Fruit fly (Drosophila melanogaster): ENCODE results near the gene CG43739.
A peak's percentile ranks its signal among the peaks of the same experiment; 100 is the strongest.

Gene CG43739

DNA sequence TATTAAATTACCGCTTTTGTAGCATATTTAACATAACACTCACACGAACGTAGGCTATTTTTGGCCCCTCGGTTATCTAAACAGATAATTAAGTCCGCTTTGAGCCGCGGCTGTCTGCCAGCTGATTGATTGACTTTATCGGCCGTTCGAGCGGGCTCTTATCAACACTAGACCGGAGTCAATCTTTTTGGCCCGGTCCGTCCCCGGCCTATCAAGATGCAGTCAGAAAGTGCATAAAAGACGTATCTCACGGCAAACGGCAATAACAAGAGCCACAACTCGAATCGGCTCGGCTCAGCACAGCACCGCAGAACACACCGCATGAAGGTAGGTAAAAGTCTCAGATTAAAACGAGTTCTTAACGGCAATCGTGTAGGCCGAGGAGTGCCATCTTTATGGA is 46.3 kb upstream of the CG43739 start:
- TF ChIP-seq phol (tag; optimal IDR thresholded peaks at IDR 0.05) (no peak), CG10979 (tag; optimal IDR thresholded peaks at IDR 0.05) (no peak), oc (tag; optimal IDR thresholded peaks at IDR 0.05) (peak; percentile 34), nom (GFP tag; optimal IDR thresholded peaks at IDR 0.05) (peak; percentile 14), unpg (GFP tag; optimal IDR thresholded peaks at IDR 0.05) (no peak), pho (GFP tag; optimal IDR thresholded peaks at IDR 0.05) (no peak), CG2199 (GFP tag; IDR thresholded peaks at IDR 0.05) (0 out of 3 replicates have a peak, but pooled peaks have one; percentile 22), CG9727 (GFP tag; optimal IDR thresholded peaks at IDR 0.05) (no peak), zen (tag; optimal IDR thresholded peaks at IDR 0.05) (no peak), grn (GFP tag; optimal IDR thresholded peaks at IDR 0.05) (peak; percentile 87), kni (GFP tag; optimal IDR thresholded peaks at IDR 0.05) (peak; percentile 22)

DNA sequence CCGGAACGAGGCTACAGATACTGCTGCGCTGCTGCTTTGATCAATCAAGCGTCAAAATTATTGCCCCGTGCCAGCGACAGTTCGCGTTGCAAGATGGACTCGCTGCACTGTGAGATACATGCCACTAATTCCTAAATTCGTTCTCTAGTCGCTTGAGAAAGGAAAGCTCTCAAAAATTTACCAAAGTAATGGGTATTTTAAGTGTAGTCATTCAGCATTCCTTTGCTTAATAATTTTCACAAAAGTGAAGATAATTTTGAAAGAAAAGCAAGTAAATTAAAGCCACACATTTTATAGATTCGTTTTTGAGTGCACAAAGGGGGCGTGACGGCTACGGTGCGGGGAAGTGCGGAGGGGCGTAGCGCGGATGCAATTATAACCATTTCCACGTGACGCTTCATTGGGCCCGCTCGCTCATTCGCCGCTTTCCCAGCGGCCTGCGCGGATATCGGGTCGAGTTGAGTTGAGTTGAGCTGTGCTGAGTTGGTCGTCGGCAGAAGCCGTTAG is 41.3 kb upstream of the CG43739 start:
- TF ChIP-seq Gug (GFP tag; IDR thresholded peaks at IDR 0.05) (no peak), CG6765 (GFP tag; optimal IDR thresholded peaks at IDR 0.05) (no peak), ab (GFP tag; optimal IDR thresholded peaks at IDR 0.05) (no peak), CG11398 (GFP tag; optimal IDR thresholded peaks at IDR 0.05) (no peak), CG18476 (GFP tag; optimal IDR thresholded peaks at IDR 0.05) (no peak), Fer2 (tag; optimal IDR thresholded peaks at IDR 0.05) (no peak), CG2199 (GFP tag; IDR thresholded peaks at IDR 0.05) (0 out of 3 replicates have a peak, but pooled peaks have one; percentile 22), CG9817 (tag; optimal IDR thresholded peaks at IDR 0.05) (no peak), Drgx (GFP tag; IDR thresholded peaks at IDR 0.05) (no peak), da (GFP tag; optimal IDR thresholded peaks at IDR 0.05) (no peak), CG18262 (tag; optimal IDR thresholded peaks at IDR 0.05) (peak; percentile 10), CG13424 (tag; optimal IDR thresholded peaks at IDR 0.05) (no peak), Optix (GFP tag; IDR thresholded peaks at IDR 0.05) (no peak), chif (GFP tag; optimal IDR thresholded peaks at IDR 0.05) (no peak), gem (tag; optimal IDR thresholded peaks at IDR 0.05) (peak; percentile 6), CG10654 (GFP tag; optimal IDR thresholded peaks at IDR 0.05) (no peak), CG10274 (GFP tag; optimal IDR thresholded peaks at IDR 0.05) (no peak), trem (tag; optimal IDR thresholded peaks at IDR 0.05) (no peak), Med (GFP tag) (peak; percentile 8), pan (optimal IDR thresholded peaks at IDR 0.05) (no peak), pan (GFP tag; optimal IDR thresholded peaks at IDR 0.05 in 1 of 2, IDR thresholded peaks at IDR 0.05 in 1 of 2) (no peak), Sry-δ (GFP tag; optimal IDR thresholded peaks at IDR 0.05) (no peak), so (GFP tag; IDR thresholded peaks at IDR 0.05) (no peak), CG7928 (GFP tag; optimal IDR thresholded peaks at IDR 0.05) (no peak), CG15269 (tag; optimal IDR thresholded peaks at IDR 0.05) (no peak), CG10565 (GFP tag; optimal IDR thresholded peaks at IDR 0.05) (no peak), Deaf1 (tag; optimal IDR thresholded peaks at IDR 0.05) (no peak), Lim3 (GFP tag; IDR thresholded peaks at IDR 0.05) (no peak), Jarid2 (GFP tag; optimal IDR thresholded peaks at IDR 0.05) (no peak), CG1603 (tag; optimal IDR thresholded peaks at IDR 0.05) (peak; percentile 21), ara (GFP tag; IDR thresholded peaks at IDR 0.05) (no peak), CG31388 (GFP tag; optimal IDR thresholded peaks at IDR 0.05) (no peak), Neu2 (GFP tag; optimal IDR thresholded peaks at IDR 0.05; ENCODE audit: borderline replicate concordance) (no peak), Sox102F (GFP tag; optimal IDR thresholded peaks at IDR 0.05) (peak; percentile 1), gsb-n (tag; optimal IDR thresholded peaks at IDR 0.05) (peak; percentile 11), CG8290 (GFP tag; optimal IDR thresholded peaks at IDR 0.05) (no peak), CG8290 (tag; optimal IDR thresholded peaks at IDR 0.05) (no peak), Xbp1 (GFP tag; optimal IDR thresholded peaks at IDR 0.05) (no peak), trh (GFP tag; optimal IDR thresholded peaks at IDR 0.05) (no peak), CG15514 (GFP tag; optimal IDR thresholded peaks at IDR 0.05) (no peak)
